Fruit fly (Drosophila melanogaster) whole organism, embryonic: ENCODE measurements around the gene CG13364.

Experiments
- Ada2b ChIP-seq: fragments of 200-800 bp; sonication (Bioruptor generic); IDR thresholded peaks from 2 replicates; pipeline ENCODE4 v1.3.6; 2022; ENCODE audit warnings: missing biosample characterization, missing genetic modification characterization
- Asciz ChIP-seq: fragments of 200-800 bp; sonication (Bioruptor generic); optimal IDR thresholded peaks from 2 replicates; lab custom pipeline; 2017; ENCODE audit warnings: missing biosample characterization, mild to moderate bottlenecking, missing genetic modification characterization, missing genetic modification reagents
- Atf6 ChIP-seq: fragments of 200-800 bp; sonication (Bioruptor generic); IDR thresholded peaks from 2 replicates; pipeline ENCODE4 v1.3.6; 2022; ENCODE audit warnings: missing biosample characterization, missing genetic modification characterization
- B-H1 ChIP-seq: fragments of 200-800 bp; sonication (Bioruptor generic); IDR thresholded peaks from 3 replicates; pipeline ENCODE4 v1.3.6; 2022; ENCODE audit warnings: missing biosample characterization, missing genetic modification characterization
- C15 ChIP-seq: fragments of 200-800 bp; sonication (Bioruptor generic); IDR thresholded peaks from 3 replicates; pipeline ENCODE4 v1.3.6; 2022; ENCODE audit warnings: missing biosample characterization, missing genetic modification characterization
- CG10274 ChIP-seq: fragments of 200-800 bp; sonication (Bioruptor generic); optimal IDR thresholded peaks from 3 replicates; lab custom pipeline; 2017; ENCODE audit warnings: missing biosample characterization, mild to moderate bottlenecking, missing genetic modification characterization
- CG10431 ChIP-seq: fragments of 200-800 bp; sonication (Bioruptor generic); optimal IDR thresholded peaks from 3 replicates; lab custom pipeline; 2018; ENCODE audit warnings: missing biosample characterization, mild to moderate bottlenecking, missing genetic modification characterization
- CG11093 ChIP-seq: fragments of 200-800 bp; sonication (Bioruptor generic); IDR thresholded peaks from 3 replicates; pipeline ENCODE4 v1.3.6; 2022; ENCODE audit warnings: missing biosample characterization, missing genetic modification characterization
- CG12104 ChIP-seq: fragments of 200-800 bp; sonication (Bioruptor generic); optimal IDR thresholded peaks from 3 replicates; lab custom pipeline; 2016; ENCODE audit warnings: missing biosample characterization, missing genetic modification characterization
- CG14014 ChIP-seq: fragments of 200-800 bp; sonication (Bioruptor generic); IDR thresholded peaks from 2 replicates; pipeline ENCODE4 v1.3.6; 2022; ENCODE audit warnings: missing biosample characterization, missing genetic modification characterization
- CG15479 ChIP-seq: fragments of 200-800 bp; sonication (Bioruptor generic); optimal IDR thresholded peaks from 3 replicates; lab custom pipeline; 2019; ENCODE audit warnings: missing biosample characterization, mild to moderate bottlenecking, missing genetic modification characterization, moderate library complexity
- CG1603 ChIP-seq: fragments of 200-800 bp; sonication (Bioruptor generic); optimal IDR thresholded peaks from 2 replicates; lab custom pipeline; 2019; ENCODE audit warnings: missing biosample characterization, mild to moderate bottlenecking, missing genetic modification characterization, moderate library complexity
- CG16863 ChIP-seq: fragments of 200-800 bp; sonication (Bioruptor generic); optimal IDR thresholded peaks from 3 replicates; lab custom pipeline; 2016; ENCODE audit warnings: missing biosample characterization, missing genetic modification characterization
- CG30431 ChIP-seq: fragments of 200-800 bp; sonication (Bioruptor generic); optimal IDR thresholded peaks from 2 replicates; lab custom pipeline; 2017; ENCODE audit warnings: missing biosample characterization, missing genetic modification characterization
- CG31441 ChIP-seq: fragments of 200-800 bp; sonication (Bioruptor generic); IDR thresholded peaks from 2 replicates; pipeline ENCODE4 v1.3.6; 2022; ENCODE audit warnings: missing biosample characterization, missing genetic modification characterization
- CG3847 ChIP-seq: fragments of 200-800 bp; sonication (Bioruptor generic); IDR thresholded peaks from 2 replicates; pipeline ENCODE4 v1.3.6; 2022; ENCODE audit warnings: missing biosample characterization, missing genetic modification characterization
- CG7928 ChIP-seq: fragments of 200-800 bp; sonication (Bioruptor generic); optimal IDR thresholded peaks from 2 replicates; lab custom pipeline; 2017; ENCODE audit warnings: missing biosample characterization, mild to moderate bottlenecking, missing genetic modification characterization
- CG8281 ChIP-seq: fragments of 200-800 bp; sonication (Bioruptor generic); optimal IDR thresholded peaks from 2 replicates; lab custom pipeline; 2018; ENCODE audit warnings: missing biosample characterization, mild to moderate bottlenecking, missing genetic modification characterization, moderate library complexity
- CG9215 ChIP-seq: fragments of 200-800 bp; sonication (Bioruptor generic); IDR thresholded peaks from 2 replicates; pipeline ENCODE4 v1.3.6; 2022; ENCODE audit warnings: missing biosample characterization, missing genetic modification characterization
- Camta ChIP-seq: fragments of 200-800 bp; sonication (Bioruptor generic); optimal IDR thresholded peaks from 2 replicates; lab custom pipeline; 2016; ENCODE audit warnings: missing biosample characterization, missing genetic modification characterization
- D ChIP-seq, 2 experiments: fragments of 200-800 bp in 1 of 2; fragments of >200 bp in 1 of 2; sonication (Bioruptor generic) in 1 of 2; optimal IDR thresholded peaks; 2 replicates in 1 of 2; 3 replicates in 1 of 2; lab custom pipeline; 2017; ENCODE audit warnings: mild to moderate bottlenecking in 1 of 2, missing biosample characterization in 1 of 2, missing genetic modification characterization in 1 of 2, missing genetic modification reagents in 1 of 2
- Gsc ChIP-seq: fragments of 200-800 bp; sonication (Bioruptor generic); IDR thresholded peaks from 2 replicates; pipeline ENCODE4 v1.3.6; 2022; ENCODE audit warnings: missing biosample characterization, missing genetic modification characterization
- Hr39 ChIP-seq: fragments of >200 bp; optimal IDR thresholded peaks from 2 replicates; lab custom pipeline; 2017
- Max ChIP-seq: fragments of 200-800 bp; sonication (Bioruptor generic); optimal IDR thresholded peaks from 2 replicates; lab custom pipeline; 2016; ENCODE audit warnings: missing biosample characterization, mild to moderate bottlenecking, missing genetic modification characterization
- Ravus ChIP-seq: fragments of 200-800 bp; sonication (Bioruptor generic); IDR thresholded peaks from 2 replicates; pipeline ENCODE4 v1.3.6; 2022; ENCODE audit warnings: missing biosample characterization, missing genetic modification characterization
- Xrp1 ChIP-seq: fragments of 200-800 bp; sonication (Bioruptor generic); IDR thresholded peaks from 2 replicates; pipeline ENCODE4 v1.3.6; 2022; ENCODE audit warnings: missing biosample characterization, missing genetic modification characterization
- al ChIP-seq: fragments of 200-800 bp; sonication (Bioruptor generic); IDR thresholded peaks from 2 replicates; pipeline ENCODE4 v1.3.6; 2022; ENCODE audit warnings: missing biosample characterization, missing genetic modification characterization
- caup ChIP-seq: fragments of 200-800 bp; sonication (Bioruptor generic); optimal IDR thresholded peaks from 3 replicates; lab custom pipeline; 2017; ENCODE audit warnings: missing biosample characterization, mild to moderate bottlenecking, missing genetic modification characterization, moderate library complexity; ENCODE audit not compliant: severe bottlenecking
- chif ChIP-seq, 2 experiments: fragments of 200-800 bp; sonication (Bioruptor generic); optimal IDR thresholded peaks; 3 replicates each; lab custom pipeline; 2016; ENCODE audit warnings: missing biosample characterization in 2 of 2, missing genetic modification characterization in 2 of 2
- chn ChIP-seq: fragments of 200-800 bp; sonication (Bioruptor generic); optimal IDR thresholded peaks from 2 replicates; lab custom pipeline; 2016; ENCODE audit warnings: missing biosample characterization, missing genetic modification characterization
- disco-r ChIP-seq: fragments of 200-800 bp; sonication (Bioruptor generic); optimal IDR thresholded peaks from 2 replicates; lab custom pipeline; 2016; ENCODE audit warnings: missing biosample characterization, missing genetic modification characterization
- emc ChIP-seq: fragments of 200-800 bp; sonication (Bioruptor generic); optimal IDR thresholded peaks from 2 replicates; lab custom pipeline; 2016; ENCODE audit warnings: missing biosample characterization, missing genetic modification characterization
- ewg ChIP-seq: fragments of 200-800 bp; sonication (Bioruptor generic); optimal IDR thresholded peaks from 3 replicates; lab custom pipeline; 2017; ENCODE audit warnings: mild to moderate bottlenecking, missing biosample characterization, missing genetic modification reagents, missing genetic modification characterization
- ftz-f1 ChIP-seq: fragments of 200-800 bp; sonication (Bioruptor generic); optimal IDR thresholded peaks from 2 replicates; lab custom pipeline; 2016; ENCODE audit warnings: missing biosample characterization, missing genetic modification characterization
- gt ChIP-seq: fragments of 200-800 bp; sonication (Bioruptor generic); IDR thresholded peaks from 2 replicates; pipeline ENCODE4 v1.3.6; 2022; ENCODE audit warnings: missing biosample characterization, missing genetic modification characterization
- hbn ChIP-seq: fragments of 200-800 bp; sonication (Bioruptor generic); IDR thresholded peaks from 2 replicates; pipeline ENCODE4 v1.3.6; 2022; ENCODE audit warnings: missing biosample characterization, missing genetic modification characterization; ENCODE audit not compliant: partially characterized antibody
- lbe ChIP-seq: fragments of 200-800 bp; sonication (Bioruptor generic); optimal IDR thresholded peaks from 2 replicates; lab custom pipeline; 2016; ENCODE audit warnings: missing biosample characterization, mild to moderate bottlenecking, missing genetic modification characterization
- lov ChIP-seq, 2 experiments: fragments of 200-800 bp in 1 of 2; fragments of >200 bp in 1 of 2; sonication (Bioruptor generic) in 1 of 2; IDR thresholded peaks in 1 of 2; optimal IDR thresholded peaks in 1 of 2; 2 replicates in 1 of 2; 3 replicates in 1 of 2; pipeline versions ENCODE4 v1.3.6 to Lab custom; 2017 to 2022; ENCODE audit warnings: missing biosample characterization in 1 of 2, missing genetic modification characterization in 1 of 2
- maf-S ChIP-seq: fragments of 200-800 bp; sonication (Bioruptor generic); optimal IDR thresholded peaks from 2 replicates; lab custom pipeline; 2016; ENCODE audit warnings: missing biosample characterization, missing genetic modification characterization
- mirr ChIP-seq: fragments of 200-800 bp; sonication (Bioruptor generic); optimal IDR thresholded peaks from 3 replicates; lab custom pipeline; 2018; ENCODE audit warnings: missing biosample characterization, mild to moderate bottlenecking, missing genetic modification characterization
- pros ChIP-seq: fragments of 200-800 bp; sonication (Bioruptor generic); optimal IDR thresholded peaks from 3 replicates; lab custom pipeline; 2019; ENCODE audit warnings: missing biosample characterization, mild to moderate bottlenecking, missing genetic modification characterization, moderate library complexity
- psq ChIP-seq: fragments of 200-800 bp; sonication (Bioruptor generic); optimal IDR thresholded peaks from 2 replicates; lab custom pipeline; 2017; ENCODE audit warnings: missing biosample characterization, missing genetic modification characterization
- sc ChIP-seq, 3 experiments: fragments of >200 bp in 2 of 3; fragments of 200-800 bp in 1 of 3; sonication (Bioruptor generic) in 1 of 3; optimal IDR thresholded peaks; 2 replicates in 2 of 3; 3 replicates in 1 of 3; lab custom pipeline; 2017; ENCODE audit warnings: mild to moderate bottlenecking in 1 of 3, missing biosample characterization in 1 of 3, missing genetic modification characterization in 1 of 3, missing genetic modification reagents in 1 of 3
- scrt ChIP-seq: fragments of 200-800 bp; sonication (Bioruptor generic); optimal IDR thresholded peaks from 2 replicates; lab custom pipeline; 2018; ENCODE audit warnings: missing biosample characterization, mild to moderate bottlenecking, missing genetic modification characterization, moderate library complexity
- sqz ChIP-seq: fragments of 200-800 bp; sonication (Bioruptor generic); optimal IDR thresholded peaks from 3 replicates; lab custom pipeline; 2018; ENCODE audit warnings: missing biosample characterization, mild to moderate bottlenecking, missing genetic modification characterization
- stc ChIP-seq: fragments of 200-800 bp; sonication (Bioruptor generic); IDR thresholded peaks from 2 replicates; pipeline ENCODE4 v1.3.6; 2022; ENCODE audit warnings: missing biosample characterization, missing genetic modification characterization
- toy ChIP-seq: fragments of 200-800 bp; sonication (Bioruptor generic); IDR thresholded peaks from 2 replicates; pipeline ENCODE4 v1.3.6; 2022; ENCODE audit warnings: missing biosample characterization, missing genetic modification characterization
- tup ChIP-seq: fragments of 200-800 bp; sonication (Bioruptor generic); optimal IDR thresholded peaks from 2 replicates; lab custom pipeline; 2016; ENCODE audit warnings: missing biosample characterization, mild to moderate bottlenecking, missing genetic modification characterization, moderate library complexity

Gene CG13364

DNA sequence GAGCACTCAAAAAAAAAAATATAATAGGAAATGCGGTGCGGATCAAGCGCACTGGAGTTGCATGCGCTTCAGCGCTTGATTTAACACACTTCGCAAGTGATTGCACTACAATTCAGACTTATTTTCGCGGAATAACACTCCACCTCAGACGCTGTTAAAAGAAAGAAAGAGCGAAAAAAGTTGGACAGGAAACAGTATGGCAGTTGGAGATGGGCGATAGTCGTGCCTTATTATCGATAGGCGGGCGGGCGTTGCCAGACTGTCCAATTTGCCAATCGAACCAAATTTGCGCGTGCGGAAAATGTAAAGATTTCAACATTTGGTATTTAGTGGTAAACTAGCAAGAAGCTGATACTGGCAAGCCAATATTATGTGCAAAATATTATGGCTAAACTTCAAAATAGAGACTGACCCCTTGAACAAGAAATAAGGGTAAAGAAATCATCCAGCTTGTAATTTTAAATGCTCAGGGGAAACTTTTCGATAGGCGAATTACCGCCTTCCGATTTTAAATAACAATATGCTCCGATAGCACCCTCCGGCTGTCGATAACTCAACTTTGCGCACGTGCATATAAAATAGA lies 4.3 kb upstream of the CG13364 start, which contains the start of the genes RpL36 and Mybbp1A (continued):
- TF ChIP-seq CG10431 (GFP tag; lab: Kevin White, UChicago) (peak; percentile 71), Hr39 (lab: Kevin White, UChicago) (no peak), D (optimal IDR thresholded peaks at IDR 0.05; lab: Kevin White, UChicago) (no peak), D (GFP tag; optimal IDR thresholded peaks at IDR 0.05; lab: Kevin White, UChicago) (peak; percentile 64), disco-r (GFP tag; lab: Kevin White, UChicago) (peak; percentile 64), Ada2b (0 out of 2 replicates have a peak, but pooled peaks have one; percentile 16), sc (optimal IDR thresholded peaks at IDR 0.05; lab: Kevin White, UChicago) (no peak), sc (GFP tag; optimal IDR thresholded peaks at IDR 0.05; lab: Kevin White, UChicago) (peak; percentile 57), mirr (peak; percentile 69), CG10274 (peak; percentile 69), pros (GFP tag; lab: Kevin White, UChicago) (peak; percentile 21), CG15479 (GFP tag; lab: Kevin White, UChicago) (peak; percentile 4), al (GFP tag; lab: Robert Waterston, UW) (no peak), toy (GFP tag; lab: Robert Waterston, UW) (0 out of 2 replicates have a peak, but pooled peaks have one; percentile 28), Ravus (GFP tag; lab: Robert Waterston, UW) (no peak), CG12104 (GFP tag; lab: Kevin White, UChicago) (peak; percentile 81), Atf6 (GFP tag; lab: Robert Waterston, UW) (peak; percentile 49; the same call in 1 of the 2 replicates), Asciz (GFP tag; lab: Kevin White, UChicago) (no peak), Gsc (GFP tag; lab: Robert Waterston, UW) (no peak), chn (GFP tag; lab: Kevin White, UChicago) (peak; percentile 72), sqz (GFP tag; lab: Kevin White, UChicago) (peak; percentile 71), CG7928 (GFP tag; lab: Kevin White, UChicago) (peak; percentile 59), Camta (GFP tag; lab: Kevin White, UChicago) (peak; percentile 68), chif (GFP tag; optimal IDR thresholded peaks at IDR 0.05; lab: Kevin White, UChicago) (peak; percentile 56 to 68), ewg (GFP tag; lab: Kevin White, UChicago) (peak; percentile 84), gt (GFP tag; lab: Robert Waterston, UW) (no peak), scrt (peak; percentile 62), psq (GFP tag; lab: Kevin White, UChicago) (peak; percentile 28), hbn (GFP tag; lab: Robert Waterston, UW) (peak; percentile 61), CG3847 (GFP tag; lab: Robert Waterston, UW) (peak; percentile 79), Xrp1 (GFP tag; lab: Robert Waterston, UW) (0 out of 2 replicates have a peak, but pooled peaks have one; percentile 17), CG11093 (GFP tag; lab: Robert Waterston, UW) (no peak), maf-S (GFP tag; lab: Kevin White, UChicago) (peak; percentile 82), CG31441 (GFP tag; lab: Robert Waterston, UW) (peak; percentile 70), CG8281 (tag; lab: Kevin White, UChicago) (no peak), CG9215 (peak; percentile 29; the same call in 1 of the 2 replicates), ftz-f1 (GFP tag; lab: Kevin White, UChicago) (peak; percentile 54), lov (optimal IDR thresholded peaks at IDR 0.05; lab: Kevin White, UChicago) (no peak), lov (GFP tag; IDR thresholded peaks at IDR 0.05; lab: Robert Waterston, UW) (peak; percentile 77; the same call in 1 of the 3 replicates), Max (GFP tag; lab: Kevin White, UChicago) (peak; percentile 80), C15 (GFP tag; lab: Robert Waterston, UW) (no peak), CG1603 (peak; percentile 89), stc (GFP tag; lab: Robert Waterston, UW) (peak; percentile 45), CG30431 (GFP tag; lab: Kevin White, UChicago) (no peak), lbe (GFP tag; lab: Kevin White, UChicago) (peak; percentile 17), CG16863 (peak; percentile 72), B-H1 (GFP tag; lab: Robert Waterston, UW) (peak; percentile 20; the same call in 1 of the 3 replicates), emc (GFP tag; lab: Kevin White, UChicago) (peak; percentile 80), tup (GFP tag; lab: Kevin White, UChicago) (no peak), CG14014 (GFP tag; lab: Robert Waterston, UW) (peak; percentile 69), caup (peak; percentile 90)
